Worm (Caenorhabditis elegans): ENCODE data around the gene F20D12.12.
A peak's percentile ranks its signal among the peaks of the same experiment; 100 is the strongest.

The F20D12.12 gene

DNA sequence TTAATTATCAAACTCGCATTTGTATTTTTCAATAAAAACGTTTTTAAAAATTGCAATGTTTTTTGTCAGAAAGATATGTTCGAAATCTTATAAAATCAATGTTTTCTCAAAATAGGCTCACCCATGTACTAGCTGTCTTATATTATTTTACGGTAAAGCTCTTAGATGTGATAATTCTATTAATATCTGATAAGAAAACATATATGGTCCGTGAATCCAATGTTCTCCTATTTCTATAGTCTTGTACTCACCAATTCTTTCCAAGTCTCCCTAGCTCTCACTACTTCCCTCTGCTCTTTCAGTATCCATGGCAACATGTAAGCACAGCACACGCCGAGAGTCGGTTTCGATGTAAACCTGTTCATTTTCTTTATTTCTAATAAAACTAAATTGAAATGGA is 13.5 kb upstream of the F20D12.12 start, which contains the start of gene bbs-2:
Gene bbs-2 (plus strand): TSS at position 301 of the 400 bp plus-strand sequence.
- TF ChIP-seq daf-8 (GFP tag; IDR thresholded peaks at IDR 0.05) (no peak), duxl-1 (tag; optimal IDR thresholded peaks at IDR 0.05; ENCODE audit: poor library complexity) (no peak), rbr-2 (tag; optimal IDR thresholded peaks at IDR 0.05) (no peak), attf-4 (tag; optimal IDR thresholded peaks at IDR 0.05) (no peak), lin-39 (tag; optimal IDR thresholded peaks at IDR 0.05) (no peak), saeg-2 (GFP tag; IDR thresholded peaks at IDR 0.05) (no peak), ces-1 (GFP tag; optimal IDR thresholded peaks at IDR 0.05) (no peak), nhr-25 (tag; optimal IDR thresholded peaks at IDR 0.05; ENCODE audit: borderline replicate concordance, insufficient read depth) (no peak), spr-1 (tag; optimal IDR thresholded peaks at IDR 0.05) (no peak), D1046.2 (GFP tag; IDR thresholded peaks at IDR 0.05) (no peak), zip-11 (GFP tag; IDR thresholded peaks at IDR 0.05) (no peak)

ce11 chrIV:7938834-7939233 is 8.4 kb upstream of the F20D12.12 start, which contains the start of gene F20D12.7:
Gene F20D12.7 (minus strand): TSS chrIV:7938934.
- TF ChIP-seq rbr-2 (tag; optimal IDR thresholded peaks at IDR 0.05) (no peak), lin-13 (GFP tag; optimal IDR thresholded peaks at IDR 0.05) (no peak), lin-29 (GFP tag; IDR thresholded peaks at IDR 0.05) (no peak), ceh-82 (tag; optimal IDR thresholded peaks at IDR 0.05) (no peak), vab-7 (GFP tag; IDR thresholded peaks at IDR 0.05) (no peak), nhr-42 (GFP tag; IDR thresholded peaks at IDR 0.05) (no peak), hlh-11 (tag; optimal IDR thresholded peaks at IDR 0.05) (no peak), fos-1 (tag; optimal IDR thresholded peaks at IDR 0.05) (no peak), nhr-25 (tag; optimal IDR thresholded peaks at IDR 0.05; ENCODE audit: borderline replicate concordance, insufficient read depth) (no peak), madf-9 (GFP tag; conservative IDR thresholded peaks at IDR 0.05) (no peak), F10B5.3 (tag; optimal IDR thresholded peaks at IDR 0.05) (no peak), Y105C5A.15 (GFP tag; IDR thresholded peaks at IDR 0.05) (no peak), lin-15B (tag; optimal IDR thresholded peaks at IDR 0.05) (no peak), zfp-2 (tag; optimal IDR thresholded peaks at IDR 0.05) (no peak), lir-3 (tag; optimal IDR thresholded peaks at IDR 0.05) (no peak), nhr-11 (tag; optimal IDR thresholded peaks at IDR 0.05) (no peak), duxl-1 (tag; optimal IDR thresholded peaks at IDR 0.05; ENCODE audit: poor library complexity) (no peak), daf-12 (tag; optimal IDR thresholded peaks at IDR 0.05) (no peak)

- TF ChIP-seq zip-2 (tag; optimal IDR thresholded peaks at IDR 0.05) (no peak), daf-8 (GFP tag; IDR thresholded peaks at IDR 0.05) (no peak), nhr-11 (tag; optimal IDR thresholded peaks at IDR 0.05) (no peak), Y75B8A.6 (GFP tag; IDR thresholded peaks at IDR 0.05) (no peak), Y48G9A.11 (GFP tag; IDR thresholded peaks at IDR 0.05) (no peak), zfp-2 (tag; optimal IDR thresholded peaks at IDR 0.05) (no peak), lsy-2 (tag; optimal IDR thresholded peaks at IDR 0.05) (no peak), gei-8 (GFP tag; optimal IDR thresholded peaks at IDR 0.05) (no peak), dpl-1 (GFP tag; optimal IDR thresholded peaks at IDR 0.05) (no peak), snpc-1.2 (GFP tag; IDR thresholded peaks at IDR 0.05) (no peak)
Measured at ce11 chrIV:7940919-7941318, 6.3 kb upstream of the F20D12.12 start, which contains the start of gene exc-9. Gene exc-9 (minus strand): TSS chrIV:7941019.

DNA sequence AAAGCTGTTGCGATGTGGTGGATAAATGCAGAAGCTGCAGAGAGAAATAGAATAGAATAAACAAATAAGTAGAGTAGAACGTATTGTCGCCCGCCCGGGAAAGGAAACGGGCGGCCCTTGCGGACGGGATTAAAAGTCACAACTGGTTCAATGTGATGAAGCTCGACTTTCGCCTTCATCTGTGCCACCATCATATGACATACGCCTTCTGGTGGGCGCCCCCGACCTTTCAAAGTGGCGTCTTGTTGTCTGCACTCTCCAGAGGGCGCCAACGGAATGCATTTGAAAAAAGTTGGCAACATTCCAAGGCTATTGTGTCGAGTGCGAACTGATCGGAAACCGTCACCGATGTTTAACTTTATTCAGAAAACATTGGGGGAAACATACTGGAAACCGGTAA is 4.0 kb upstream of the F20D12.12 start:
- TF ChIP-seq lin-13 (GFP tag; optimal IDR thresholded peaks at IDR 0.05) (no peak), mep-1 (tag; optimal IDR thresholded peaks at IDR 0.05) (peak; percentile 28), fkh-10 (GFP tag; optimal IDR thresholded peaks at IDR 0.05) (no peak), F26F4.8 (GFP tag; conservative IDR thresholded peaks at IDR 0.05) (no peak), dve-1 (tag; optimal IDR thresholded peaks at IDR 0.05; ENCODE audit: insufficient read depth) (no peak), unc-62 (GFP tag; optimal IDR thresholded peaks at IDR 0.05 in 1 of 2) (peak in 1 of 2 experiments; percentile 61), unc-62 (tag; optimal IDR thresholded peaks at IDR 0.05) (no peak), hlh-30 (tag; optimal IDR thresholded peaks at IDR 0.05; ENCODE audit: insufficient read depth) (peak; percentile 57)

Data from whole organism, L4 larva.